Fruit fly (Drosophila melanogaster) whole organism, adult: Measurements from ENCODE around the gene Nedd4.

Experiments
- CG11617 ChIP-seq: fragments of 200-800 bp; sonication (Bioruptor generic); optimal IDR thresholded peaks from 2 replicates; lab custom pipeline; 2017; ENCODE audit warnings: mild to moderate bottlenecking, missing biosample characterization, missing genetic modification reagents, missing genetic modification characterization
- CG12768 ChIP-seq: fragments of 200-800 bp; sonication (Bioruptor generic); optimal IDR thresholded peaks from 2 replicates; lab custom pipeline; 2017; ENCODE audit warnings: missing biosample characterization, missing genetic modification characterization, mild to moderate bottlenecking, moderate library complexity, missing genetic modification reagents
- CG14711 ChIP-seq: fragments of 200-800 bp; sonication (Bioruptor generic); optimal IDR thresholded peaks from 2 replicates; lab custom pipeline; 2018; ENCODE audit warnings: missing biosample characterization, mild to moderate bottlenecking, missing genetic modification characterization, moderate library complexity
- CG1620 ChIP-seq: fragments of 200-800 bp; sonication (Bioruptor generic); optimal IDR thresholded peaks from 2 replicates; lab custom pipeline; 2016; ENCODE audit warnings: missing biosample characterization, missing genetic modification characterization
- CG33017 ChIP-seq: fragments of 200-800 bp; sonication (Bioruptor generic); optimal IDR thresholded peaks from 2 replicates; lab custom pipeline; 2018; ENCODE audit warnings: missing biosample characterization, mild to moderate bottlenecking, missing genetic modification characterization, moderate library complexity
- CG5204 ChIP-seq: fragments of 200-800 bp; sonication (Bioruptor generic); optimal IDR thresholded peaks from 2 replicates; lab custom pipeline; 2016; ENCODE audit warnings: missing biosample characterization, missing genetic modification characterization
- CG7045 ChIP-seq: fragments of 200-800 bp; sonication (Bioruptor generic); optimal IDR thresholded peaks from 2 replicates; lab custom pipeline; 2017; ENCODE audit warnings: missing biosample characterization, mild to moderate bottlenecking, missing genetic modification characterization
- CG7101 ChIP-seq: fragments of 200-800 bp; sonication (Bioruptor generic); optimal IDR thresholded peaks from 2 replicates; lab custom pipeline; 2018; ENCODE audit warnings: missing biosample characterization, mild to moderate bottlenecking, missing genetic modification characterization, moderate library complexity
- Clk ChIP-seq: fragments of 200-800 bp; sonication (Bioruptor generic); optimal IDR thresholded peaks from 2 replicates; lab custom pipeline; 2017; ENCODE audit warnings: missing biosample characterization, missing genetic modification characterization
- Crg-1 ChIP-seq: fragments of 200-800 bp; sonication (Bioruptor generic); optimal IDR thresholded peaks from 2 replicates; lab custom pipeline; 2016; ENCODE audit warnings: missing biosample characterization, missing genetic modification characterization
- Hr96 ChIP-seq: fragments of 200-800 bp; sonication (Bioruptor generic); optimal IDR thresholded peaks from 2 replicates; lab custom pipeline; 2016; ENCODE audit warnings: missing biosample characterization, missing genetic modification characterization
- Mnt ChIP-seq: fragments of 200-800 bp; sonication (Bioruptor generic); optimal IDR thresholded peaks from 2 replicates; lab custom pipeline; 2016; ENCODE audit warnings: missing biosample characterization, mild to moderate bottlenecking, missing genetic modification characterization
- bab1 ChIP-seq: fragments of 200-800 bp; sonication (Bioruptor generic); optimal IDR thresholded peaks from 3 replicates; lab custom pipeline; 2019; ENCODE audit warnings: missing biosample characterization, mild to moderate bottlenecking, missing genetic modification characterization, moderate library complexity
- cic ChIP-seq: fragments of 200-800 bp; sonication (Bioruptor generic); optimal IDR thresholded peaks from 2 replicates; lab custom pipeline; 2017; ENCODE audit warnings: missing biosample characterization, mild to moderate bottlenecking, missing genetic modification characterization, moderate library complexity
- cnc ChIP-seq, 2 experiments: fragments of >200 bp; optimal IDR thresholded peaks; 2 replicates each; lab custom pipeline; 2017
- kay ChIP-seq: fragments of 200-800 bp; sonication (Bioruptor generic); peaks from one replicate; lab custom pipeline; 2016; ENCODE audit warnings: missing biosample characterization, missing genetic modification characterization, borderline replicate concordance
- ovo ChIP-seq: fragments of 200-800 bp; sonication (Bioruptor generic); optimal IDR thresholded peaks from 2 replicates; lab custom pipeline; 2016; ENCODE audit warnings: missing biosample characterization, missing genetic modification characterization
- pad ChIP-seq: fragments of 200-800 bp; sonication (Bioruptor generic); optimal IDR thresholded peaks from 3 replicates; lab custom pipeline; 2017; ENCODE audit warnings: missing biosample characterization, missing genetic modification characterization, mild to moderate bottlenecking, moderate library complexity, missing genetic modification reagents
- tj ChIP-seq: fragments of 200-800 bp; sonication (Bioruptor generic); optimal IDR thresholded peaks from 3 replicates; lab custom pipeline; 2017; ENCODE audit warnings: missing biosample characterization, mild to moderate bottlenecking, missing genetic modification characterization, moderate library complexity
- toe ChIP-seq: fragments of 200-800 bp; sonication (Bioruptor generic); optimal IDR thresholded peaks from 2 replicates; lab custom pipeline; 2016; ENCODE audit warnings: missing biosample characterization, missing genetic modification characterization

Nedd4 gene

dm6 chr3L:17538907-17539306, 9.0 kb downstream of the Nedd4 start:
- TF ChIP-seq cic (GFP tag; lab: Kevin White, UChicago) (peak; percentile 4), CG7045 (GFP tag; lab: Kevin White, UChicago) (no peak)

- TF ChIP-seq Crg-1 (GFP tag; lab: Kevin White, UChicago) (no peak), cic (GFP tag; lab: Kevin White, UChicago) (peak; percentile 50), kay (GFP tag; lab: Kevin White, UChicago) (peak; percentile 93), CG14711 (no peak), Mnt (GFP tag; lab: Kevin White, UChicago) (no peak), toe (GFP tag; lab: Kevin White, UChicago) (no peak)
Observed at dm6 chr3L:17540004-17540403, 10.1 kb downstream of the Nedd4 start.

- TF ChIP-seq toe (GFP tag; lab: Kevin White, UChicago) (no peak), cnc (optimal IDR thresholded peaks at IDR 0.05; lab: Kevin White, UChicago) (no peak), Clk (GFP tag; lab: Kevin White, UChicago) (no peak), CG1620 (GFP tag; lab: Kevin White, UChicago) (no peak), Hr96 (no peak), bab1 (GFP tag; lab: Kevin White, UChicago) (no peak), Crg-1 (GFP tag; lab: Kevin White, UChicago) (no peak), CG14711 (no peak), cic (GFP tag; lab: Kevin White, UChicago) (no peak)
Observed at dm6 chr3L:17549049-17549876, 19.4 kb downstream of the Nedd4 start, which contains the start of the genes Jon74E and CG7542. Jon74E (minus strand) TSS chr3L:17549127. CG7542 (plus strand) TSS chr3L:17549826.

- TF ChIP-seq CG7045 (GFP tag; lab: Kevin White, UChicago): no peak
- TF ChIP-seq CG12768 (GFP tag; lab: Kevin White, UChicago): no peak
- TF ChIP-seq bab1 (GFP tag; lab: Kevin White, UChicago): no peak
- no peak for TF ChIP-seq CG5204 (GFP tag; lab: Kevin White, UChicago)
- TF ChIP-seq CG7101: no peak
- TF ChIP-seq Hr96: no peak
- no peak for TF ChIP-seq pad (GFP tag; lab: Kevin White, UChicago)
- TF ChIP-seq toe (GFP tag; lab: Kevin White, UChicago): no peak
- TF ChIP-seq kay (GFP tag; lab: Kevin White, UChicago): no peak
- TF ChIP-seq cnc (optimal IDR thresholded peaks at IDR 0.05; lab: Kevin White, UChicago): no peak
- no peak for TF ChIP-seq CG33017
- no peak for TF ChIP-seq cic (GFP tag; lab: Kevin White, UChicago)
- TF ChIP-seq CG1620 (GFP tag; lab: Kevin White, UChicago): no peak
- no peak for TF ChIP-seq tj
- TF ChIP-seq Crg-1 (GFP tag; lab: Kevin White, UChicago): no peak
- TF ChIP-seq CG14711: no peak
- TF ChIP-seq ovo: no peak
Observed at dm6 chr3L:17555794-17556193, 25.9 kb downstream of the Nedd4 start.

- TF ChIP-seq cnc (optimal IDR thresholded peaks at IDR 0.05; lab: Kevin White, UChicago) (no peak), CG33017 (peak; percentile 62), ovo (peak; percentile 69), Crg-1 (GFP tag; lab: Kevin White, UChicago) (peak; percentile 20), toe (GFP tag; lab: Kevin White, UChicago) (no peak), cic (GFP tag; lab: Kevin White, UChicago) (peak; percentile 75), CG7045 (GFP tag; lab: Kevin White, UChicago) (peak; percentile 68), bab1 (GFP tag; lab: Kevin White, UChicago) (peak; percentile 72), CG12768 (GFP tag; lab: Kevin White, UChicago) (peak; percentile 78), Hr96 (no peak), kay (GFP tag; lab: Kevin White, UChicago) (no peak), CG1620 (GFP tag; lab: Kevin White, UChicago) (no peak), CG5204 (GFP tag; lab: Kevin White, UChicago) (no peak), CG14711 (peak; percentile 25), Mnt (GFP tag; lab: Kevin White, UChicago) (peak; percentile 49), Clk (GFP tag; lab: Kevin White, UChicago) (peak; percentile 10), CG7101 (peak; percentile 66), tj (peak; percentile 82), CG11617 (GFP tag; lab: Kevin White, UChicago) (peak; percentile 85), pad (GFP tag; lab: Kevin White, UChicago) (peak; percentile 75)
Observed at dm6 chr3L:17557215-17557904, 27.5 kb downstream of the Nedd4 start, which contains the start of gene CycT. CycT (minus strand) TSS chr3L:17557788.

- TF ChIP-seq ovo: no peak
- TF ChIP-seq toe (GFP tag; lab: Kevin White, UChicago): no peak
- no peak for TF ChIP-seq CG1620 (GFP tag; lab: Kevin White, UChicago)
- no peak for TF ChIP-seq pad (GFP tag; lab: Kevin White, UChicago)
- no peak for TF ChIP-seq Clk (GFP tag; lab: Kevin White, UChicago)
- TF ChIP-seq Mnt (GFP tag; lab: Kevin White, UChicago): no peak
- TF ChIP-seq CG14711: no peak
- TF ChIP-seq CG7101: no peak
- no peak for TF ChIP-seq CG5204 (GFP tag; lab: Kevin White, UChicago)
- TF ChIP-seq CG12768 (GFP tag; lab: Kevin White, UChicago): no peak
Observed at dm6 chr3L:17562263-17562662, 32.4 kb downstream of the Nedd4 start.
